Fruit fly (Drosophila melanogaster): Measurements from ENCODE around the gene Arp1.

DNA sequence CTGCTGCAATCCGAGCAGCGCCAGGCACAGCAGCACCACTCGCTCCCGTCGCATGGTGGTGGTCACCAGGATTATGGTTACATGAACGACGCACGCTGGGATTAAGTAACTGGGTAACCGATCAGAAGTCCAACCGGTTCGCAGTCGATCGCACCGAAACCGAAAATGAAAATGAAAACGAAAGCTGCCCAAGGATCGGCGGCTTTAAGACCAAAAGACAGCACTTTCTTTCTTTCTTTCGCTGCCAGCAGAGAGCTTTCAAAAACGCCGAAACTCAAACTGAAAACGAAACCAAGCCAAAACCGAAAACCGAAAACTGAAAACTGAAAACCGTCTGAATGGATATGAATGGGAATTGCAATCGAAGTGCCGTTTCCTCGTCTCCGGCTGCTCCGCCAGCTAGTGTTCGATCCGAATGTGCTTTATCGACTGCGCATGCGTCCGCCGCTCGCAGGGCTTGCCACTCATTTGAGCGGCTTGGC is 49.5 kb upstream of the Arp1 start, which contains the start of gene CG6753:
- TF ChIP-seq pan (optimal IDR thresholded peaks at IDR 0.05) = no peak
- no peak for TF ChIP-seq psq (optimal IDR thresholded peaks at IDR 0.05)
- TF ChIP-seq EcR (GFP tag; optimal IDR thresholded peaks at IDR 0.05) = no peak

All from whole organism.